Fruit fly (Drosophila melanogaster) whole organism, wandering third instar larva: ENCODE results near the gene CG5521.

Source experiments
- Abd-B ChIP-seq: fragments of >200 bp; optimal IDR thresholded peaks from 2 replicates; lab custom pipeline; 2017; ENCODE audit warnings: missing biosample characterization, missing genetic modification characterization
- CG32264 ChIP-seq: fragments of 200-800 bp; sonication (Bioruptor generic); optimal IDR thresholded peaks from 2 replicates; lab custom pipeline; 2016; ENCODE audit warnings: missing biosample characterization, missing genetic modification characterization
- CG9705 ChIP-seq: fragments of 200-800 bp; sonication (Bioruptor generic); optimal IDR thresholded peaks from 2 replicates; lab custom pipeline; 2018; ENCODE audit warnings: missing biosample characterization, mild to moderate bottlenecking, missing genetic modification characterization
- CrebA ChIP-seq: fragments of 200-800 bp; sonication (Bioruptor generic); optimal IDR thresholded peaks from 2 replicates; lab custom pipeline; 2016; ENCODE audit warnings: missing biosample characterization, mild to moderate bottlenecking, missing genetic modification characterization, borderline replicate concordance
- Dfd ChIP-seq: fragments of >200 bp; optimal IDR thresholded peaks from 2 replicates; lab custom pipeline; 2017; ENCODE audit warnings: missing biosample characterization, missing genetic modification characterization
- Dif ChIP-seq: fragments of 200-275, 200-300 bp; sonication (Bioruptor generic); optimal IDR thresholded peaks from 2 replicates; lab custom pipeline; 2018; ENCODE audit warnings: missing biosample characterization, missing genetic modification characterization; ENCODE audit not compliant: partially characterized antibody
- GATAd ChIP-seq: sonication (Bioruptor generic); optimal IDR thresholded peaks from 2 replicates; lab custom pipeline; 2016; ENCODE audit warnings: missing biosample characterization, missing genetic modification characterization
- HLH106 ChIP-seq: fragments of 200-800 bp; optimal IDR thresholded peaks from 3 replicates; lab custom pipeline; 2019; ENCODE audit warnings: missing biosample characterization, mild to moderate bottlenecking, missing genetic modification characterization, moderate library complexity
- Hnf4 ChIP-seq: fragments of 200-800 bp; sonication (Bioruptor generic); optimal IDR thresholded peaks from 2 replicates; lab custom pipeline; 2016; ENCODE audit warnings: missing biosample characterization, mild to moderate bottlenecking, missing genetic modification characterization
- Hr78 ChIP-seq: fragments of >200 bp; optimal IDR thresholded peaks from 2 replicates; lab custom pipeline; 2017; ENCODE audit warnings: missing biosample characterization, missing genetic modification characterization
- Hr83 ChIP-seq: fragments of 200-300 bp; sonication (Bioruptor generic); optimal IDR thresholded peaks from 2 replicates; lab custom pipeline; 2016; ENCODE audit warnings: missing biosample characterization, mild to moderate bottlenecking, missing genetic modification characterization, moderate library complexity; ENCODE audit not compliant: poor library complexity, severe bottlenecking
- Jra ChIP-seq: sonication (Bioruptor generic); optimal IDR thresholded peaks from 2 replicates; lab custom pipeline; 2016; ENCODE audit warnings: missing biosample characterization, missing genetic modification characterization
- Mio ChIP-seq: sonication (Bioruptor generic); optimal IDR thresholded peaks from 2 replicates; lab custom pipeline; 2016; ENCODE audit warnings: missing biosample characterization, missing genetic modification characterization
- N ChIP-seq: fragments of >200 bp; optimal IDR thresholded peaks from 2 replicates; lab custom pipeline; 2018; ENCODE audit warnings: missing biosample characterization, missing external identifiers, missing genetic modification characterization
- OdsH ChIP-seq: fragments of 200-800 bp; sonication (Bioruptor generic); optimal IDR thresholded peaks from 2 replicates; lab custom pipeline; 2016; ENCODE audit warnings: missing biosample characterization, mild to moderate bottlenecking, missing genetic modification characterization
- Rel ChIP-seq, 2 experiments: fragments of 200-800 bp; sonication (Bioruptor generic) in 1 of 2; optimal IDR thresholded peaks; 2 replicates in 1 of 2; 3 replicates in 1 of 2; lab custom pipeline; 2016 to 2019; ENCODE audit warnings: mild to moderate bottlenecking in 2 of 2, missing biosample characterization in 2 of 2, missing genetic modification characterization in 2 of 2, moderate library complexity in 1 of 2
- Sp1 ChIP-seq: fragments of 200-800 bp; sonication (Bioruptor generic); optimal IDR thresholded peaks from 3 replicates; lab custom pipeline; 2019; ENCODE audit warnings: missing biosample characterization, mild to moderate bottlenecking, missing genetic modification characterization, moderate library complexity
- br ChIP-seq: fragments of 200-800 bp; sonication (Bioruptor generic); optimal IDR thresholded peaks from 2 replicates; lab custom pipeline; 2016; ENCODE audit warnings: missing biosample characterization, missing genetic modification characterization
- brk ChIP-seq: fragments of 200-800 bp; sonication (Bioruptor generic); optimal IDR thresholded peaks from 2 replicates; lab custom pipeline; 2016; ENCODE audit warnings: missing biosample characterization, mild to moderate bottlenecking, missing genetic modification characterization
- dmrt93B ChIP-seq: fragments of 200-800 bp; sonication (Bioruptor generic); optimal IDR thresholded peaks from 2 replicates; lab custom pipeline; 2018; ENCODE audit warnings: missing biosample characterization, mild to moderate bottlenecking, missing genetic modification characterization
- dsf ChIP-seq: sonication (Bioruptor generic); optimal IDR thresholded peaks from 2 replicates; lab custom pipeline; 2016; ENCODE audit warnings: missing biosample characterization, missing genetic modification characterization, borderline replicate concordance
- ey ChIP-seq: fragments of 200-800 bp; sonication (Bioruptor generic); optimal IDR thresholded peaks from 2 replicates; lab custom pipeline; 2016; ENCODE audit warnings: missing biosample characterization, missing genetic modification characterization
- foxo ChIP-seq, 2 experiments: fragments of 200-800 bp; sonication (Bioruptor generic); optimal IDR thresholded peaks; 2 replicates in 1 of 2; 3 replicates in 1 of 2; lab custom pipeline; 2016 to 2017; ENCODE audit warnings: missing biosample characterization in 2 of 2, missing genetic modification characterization in 2 of 2
- fru ChIP-seq: fragments of 200-800 bp; sonication (Bioruptor generic); optimal IDR thresholded peaks from 3 replicates; lab custom pipeline; 2016; ENCODE audit warnings: missing biosample characterization, mild to moderate bottlenecking, missing genetic modification characterization
- h ChIP-seq: fragments of 200-800 bp; sonication (Bioruptor generic); optimal IDR thresholded peaks from 3 replicates; lab custom pipeline; 2016; ENCODE audit warnings: missing biosample characterization, mild to moderate bottlenecking, missing genetic modification characterization
- jim ChIP-seq: fragments of 175-275, 200-325 bp; sonication (Bioruptor generic); optimal IDR thresholded peaks from 2 replicates; lab custom pipeline; 2016; ENCODE audit warnings: missing biosample characterization, mild to moderate bottlenecking, missing genetic modification characterization
- pan ChIP-seq: fragments of >200 bp; optimal IDR thresholded peaks from 2 replicates; lab custom pipeline; 2017
- psq ChIP-seq: fragments of 200-800 bp; sonication (Bioruptor generic); optimal IDR thresholded peaks from 3 replicates; lab custom pipeline; 2017; ENCODE audit warnings: missing biosample characterization, mild to moderate bottlenecking, missing genetic modification characterization, moderate library complexity
- rgr ChIP-seq: fragments of 200-800 bp; sonication (Bioruptor generic); optimal IDR thresholded peaks from 3 replicates; lab custom pipeline; 2016; ENCODE audit warnings: missing biosample characterization, mild to moderate bottlenecking, missing genetic modification characterization
- sage ChIP-seq: fragments of 200-800 bp; sonication (Bioruptor generic); optimal IDR thresholded peaks from 2 replicates; lab custom pipeline; 2016; ENCODE audit warnings: missing biosample characterization, mild to moderate bottlenecking, missing genetic modification characterization
- sv ChIP-seq: fragments of 200-800 bp; sonication (Bioruptor generic); optimal IDR thresholded peaks from 3 replicates; lab custom pipeline; 2016; ENCODE audit warnings: missing biosample characterization, missing genetic modification characterization
- tai ChIP-seq: sonication (Bioruptor generic); optimal IDR thresholded peaks from 2 replicates; lab custom pipeline; 2016; ENCODE audit warnings: missing biosample characterization, missing genetic modification characterization
- usp ChIP-seq: fragments of >200 bp; optimal IDR thresholded peaks from 2 replicates; lab custom pipeline; 2017; ENCODE audit warnings: missing biosample characterization, missing genetic modification characterization
- woc ChIP-seq: sonication (Bioruptor generic); optimal IDR thresholded peaks from 2 replicates; lab custom pipeline; 2016; ENCODE audit warnings: missing biosample characterization, mild to moderate bottlenecking, missing genetic modification characterization

CG5521 gene

dm6 chr3R:26989802-26990509 is 23.2 kb downstream of the CG5521 start, which contains the start of gene CG31076:
CG31076 (minus strand) TSS chr3R:26989852.
- TF ChIP-seq jim (GFP tag; lab: Kevin White, UChicago) (no peak), GATAd (no peak), pan (lab: Kevin White, UChicago) (peak; percentile 64), Dif (GFP tag; lab: Kevin White, UChicago) (no peak), psq (GFP tag; lab: Kevin White, UChicago) (peak; percentile 33), Sp1 (GFP tag; lab: Kevin White, UChicago) (peak; percentile 77), OdsH (GFP tag; lab: Kevin White, UChicago) (peak; percentile 76), dsf (GFP tag; lab: Kevin White, UChicago) (no peak), Rel (GFP tag; optimal IDR thresholded peaks at IDR 0.05; lab: Kevin White, UChicago) (no peak), Rel (tag; optimal IDR thresholded peaks at IDR 0.05; lab: Kevin White, UChicago) (peak; percentile 35), N (no peak), foxo (GFP tag; optimal IDR thresholded peaks at IDR 0.05; lab: Kevin White, UChicago) (peak in 1 of 2 experiments; percentile 83), sage (peak; percentile 59), CG32264 (GFP tag; lab: Kevin White, UChicago) (peak; percentile 40), rgr (GFP tag; lab: Kevin White, UChicago) (peak; percentile 78), Jra (GFP tag; lab: Kevin White, UChicago) (peak; percentile 24), br (GFP tag; lab: Kevin White, UChicago) (peak; percentile 56), woc (GFP tag; lab: Kevin White, UChicago) (peak; percentile 82), brk (GFP tag; lab: Kevin White, UChicago) (peak; percentile 55), tai (GFP tag; lab: Kevin White, UChicago) (peak; percentile 32), CrebA (peak; percentile 54), CG9705 (peak; percentile 51), HLH106 (tag; lab: Kevin White, UChicago) (peak; percentile 82), ey (GFP tag; lab: Kevin White, UChicago) (peak; percentile 68), Mio (no peak), fru (GFP tag; lab: Kevin White, UChicago) (peak; percentile 85), dmrt93B (GFP tag; lab: Kevin White, UChicago) (peak; percentile 33), Dfd (GFP tag; lab: Kevin White, UChicago) (no peak), h (GFP tag; lab: Kevin White, UChicago) (peak; percentile 89), Hnf4 (GFP tag; lab: Kevin White, UChicago) (peak; percentile 67)

- TF ChIP-seq usp: no peak
- no peak for TF ChIP-seq CG9705
- no peak for TF ChIP-seq CrebA
- no peak for TF ChIP-seq dsf (GFP tag; lab: Kevin White, UChicago)
- TF ChIP-seq Rel (GFP tag; optimal IDR thresholded peaks at IDR 0.05; lab: Kevin White, UChicago): no peak
- TF ChIP-seq Rel (tag; optimal IDR thresholded peaks at IDR 0.05; lab: Kevin White, UChicago): no peak
- TF ChIP-seq woc (GFP tag; lab: Kevin White, UChicago): no peak
- TF ChIP-seq HLH106 (tag; lab: Kevin White, UChicago): no peak
- no peak for TF ChIP-seq Abd-B
- TF ChIP-seq OdsH (GFP tag; lab: Kevin White, UChicago): no peak
- no peak for TF ChIP-seq CG32264 (GFP tag; lab: Kevin White, UChicago)
- TF ChIP-seq GATAd: no peak
- TF ChIP-seq Mio: no peak
- no peak for TF ChIP-seq N
- no peak for TF ChIP-seq sv (GFP tag; lab: Kevin White, UChicago)
Measured at dm6 chr3R:26994532-26994931, 27.8 kb downstream of the CG5521 start, which contains the start of gene TwdlC. TwdlC (plus strand) TSS chr3R:26994832.

- TF ChIP-seq dmrt93B (GFP tag; lab: Kevin White, UChicago) (no peak), Rel (GFP tag; optimal IDR thresholded peaks at IDR 0.05; lab: Kevin White, UChicago) (no peak), Rel (tag; optimal IDR thresholded peaks at IDR 0.05; lab: Kevin White, UChicago) (no peak), rgr (GFP tag; lab: Kevin White, UChicago) (no peak), Mio (no peak), sage (no peak), Hr78 (no peak), Hr83 (GFP tag; lab: Kevin White, UChicago) (no peak), br (GFP tag; lab: Kevin White, UChicago) (no peak)
Measured at dm6 chr3R:26996642-26997041, 29.9 kb downstream of the CG5521 start, which contains the start of gene RYa-R. RYa-R (plus strand) TSS chr3R:26996980.
